Fruit fly (Drosophila melanogaster) whole organism: Measurements from ENCODE around the gene CG14717.

Experiments used
- CG8478 ChIP-seq: fragments of >200 bp; optimal IDR thresholded peaks from 2 replicates; lab custom pipeline; 2018; ENCODE audit warnings: inconsistent platforms
- Dll ChIP-seq: fragments of >200 bp; optimal IDR thresholded peaks from 2 replicates; lab custom pipeline; 2017
- EcR ChIP-seq, 2 experiments: fragments of >200 bp; optimal IDR thresholded peaks; 2 replicates each; lab custom pipeline; 2017; ENCODE audit warnings: missing biosample characterization in 2 of 2, missing genetic modification characterization in 2 of 2, missing genetic modification reagents in 2 of 2
- pan ChIP-seq: fragments of >200 bp; optimal IDR thresholded peaks from 2 replicates; lab custom pipeline; 2017
- psq ChIP-seq: fragments of >200 bp; optimal IDR thresholded peaks from 2 replicates; lab custom pipeline; 2017
- usp ChIP-seq: fragments of >200 bp; optimal IDR thresholded peaks from 2 replicates; lab custom pipeline; 2017; ENCODE audit warnings: missing biosample characterization, missing genetic modification characterization, mixed read lengths

- TF ChIP-seq usp (GFP tag; lab: Kevin White, UChicago) (no peak), psq (lab: Kevin White, UChicago) (no peak), Dll (lab: Kevin White, UChicago) (no peak), pan (no peak), CG8478 (lab: Kevin White, UChicago) (no peak), EcR (GFP tag; optimal IDR thresholded peaks at IDR 0.05; lab: Kevin White, UChicago) (no peak)
These were observed 45.9 kb upstream of the CG14717 start, which contains the start of the genes Csk and Elp1 for dm6 chr3R:11650105-11651039.
